Worm (Caenorhabditis elegans): ENCODE results near the gene Y38H6C.23.

ce11 chrV:20517005-20517404 is 39.2 kb downstream of the Y38H6C.23 start:
- TF ChIP-seq mdl-1 (tag; optimal IDR thresholded peaks at IDR 0.05) (no peak), nhr-11 (tag; optimal IDR thresholded peaks at IDR 0.05) (no peak)
